Worm (Caenorhabditis elegans): Measurements from ENCODE around the gene gcy-8.

DNA sequence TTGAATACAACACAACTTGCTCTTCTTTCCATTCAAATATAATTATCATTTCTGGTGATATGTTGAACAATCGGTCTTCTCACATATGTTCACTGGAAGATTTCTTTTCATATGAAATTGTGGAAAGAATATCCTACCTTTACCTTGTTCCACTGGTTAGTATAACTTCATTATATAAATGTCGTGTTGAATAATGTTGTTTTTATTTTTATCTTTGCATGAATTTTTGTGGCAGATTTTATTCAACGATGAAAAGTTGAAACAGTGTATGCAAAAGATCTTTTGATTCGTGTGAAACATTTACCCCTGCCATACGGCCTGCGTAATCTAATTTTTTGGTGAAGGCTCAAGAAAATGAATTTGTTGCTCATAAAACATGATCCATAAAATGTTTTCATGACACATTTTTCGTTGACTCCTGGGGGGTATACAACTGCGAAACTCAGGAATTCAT, 34.0 kb downstream of the gcy-8 start:
- no peak for TF ChIP-seq ztf-4 (tag; optimal IDR thresholded peaks at IDR 0.05)
- no peak for TF ChIP-seq ceh-8 (GFP tag; optimal IDR thresholded peaks at IDR 0.05)
- no peak for TF ChIP-seq mep-1 (tag; optimal IDR thresholded peaks at IDR 0.05)
- TF ChIP-seq dpl-1 (GFP tag; optimal IDR thresholded peaks at IDR 0.05): no peak
- no peak for TF ChIP-seq mdl-1 (tag; optimal IDR thresholded peaks at IDR 0.05)
- TF ChIP-seq hlh-4 (tag; optimal IDR thresholded peaks at IDR 0.05): no peak
- no peak for TF ChIP-seq ces-1 (GFP tag; optimal IDR thresholded peaks at IDR 0.05)
- TF ChIP-seq nhr-11 (tag; optimal IDR thresholded peaks at IDR 0.05): no peak
- TF ChIP-seq ceh-82 (tag; optimal IDR thresholded peaks at IDR 0.05): no peak
- no peak for TF ChIP-seq hpl-2 (GFP tag; optimal IDR thresholded peaks at IDR 0.05)
- no peak for TF ChIP-seq lin-15B (tag; optimal IDR thresholded peaks at IDR 0.05)
